Fruit fly (Drosophila melanogaster): ENCODE data around the gene EloA.
A peak's percentile ranks its signal among the peaks of the same experiment; 100 is the strongest.

The EloA gene

dm6 chr3R:23280806-23281257 lies 29.5 kb downstream of the EloA start, which contains the start of the genes orb and Cdc16 (continued):
- peak; percentile 73 for TF ChIP-seq CG8290 (GFP tag; optimal IDR thresholded peaks at IDR 0.05)
- TF ChIP-seq CG8290 (tag; optimal IDR thresholded peaks at IDR 0.05): peak in 1 of 2 experiments; percentile 87
- peak; percentile 86 for TF ChIP-seq CG14667 (GFP tag; IDR thresholded peaks at IDR 0.05)
- peak; percentile 79 for TF ChIP-seq CG3407 (GFP tag; optimal IDR thresholded peaks at IDR 0.05)
- TF ChIP-seq hb (GFP tag; IDR thresholded peaks at IDR 0.05; ENCODE audit: partially characterized antibody): no peak
- peak; percentile 58 for TF ChIP-seq CG9609 (GFP tag; optimal IDR thresholded peaks at IDR 0.05)
- peak; percentile 90 for TF ChIP-seq B-H2 (GFP tag; optimal IDR thresholded peaks at IDR 0.05)
- TF ChIP-seq Dad (GFP tag; optimal IDR thresholded peaks at IDR 0.05): peak; percentile 54
- peak; percentile 21 for TF ChIP-seq BEAF-32 (GFP tag; optimal IDR thresholded peaks at IDR 0.05)
- peak; percentile 94 for TF ChIP-seq Fer1 (GFP tag; optimal IDR thresholded peaks at IDR 0.05)
- peak; percentile 91 for TF ChIP-seq CG14710 (tag; optimal IDR thresholded peaks at IDR 0.05)
- TF ChIP-seq sc (optimal IDR thresholded peaks at IDR 0.05): no peak
- TF ChIP-seq sc (GFP tag; optimal IDR thresholded peaks at IDR 0.05): peak; percentile 67
- TF ChIP-seq ranshi (GFP tag; IDR thresholded peaks at IDR 0.05): peak; percentile 95
- TF ChIP-seq dm (GFP tag; optimal IDR thresholded peaks at IDR 0.05): peak; percentile 24
- peak in 1 of 3 experiments; percentile 82 for TF ChIP-seq lola (GFP tag; optimal IDR thresholded peaks at IDR 0.05)
- peak; percentile 70 for TF ChIP-seq CG17612 (GFP tag; IDR thresholded peaks at IDR 0.05)
- peak; percentile 78 for TF ChIP-seq Mad (GFP tag; optimal IDR thresholded peaks at IDR 0.05)
- TF ChIP-seq chn (GFP tag; optimal IDR thresholded peaks at IDR 0.05): peak; percentile 76
- TF ChIP-seq Hmr (GFP tag; optimal IDR thresholded peaks at IDR 0.05): peak; percentile 92
- peak; percentile 90 for TF ChIP-seq CG3281 (GFP tag; optimal IDR thresholded peaks at IDR 0.05)
- no peak for TF ChIP-seq Tbp (GFP tag; optimal IDR thresholded peaks at IDR 0.05)
- no peak for TF ChIP-seq z (GFP tag; IDR thresholded peaks at IDR 0.05)
- peak; percentile 82 for TF ChIP-seq CG7372 (GFP tag; IDR thresholded peaks at IDR 0.05)
- no peak for TF ChIP-seq tll (GFP tag; optimal IDR thresholded peaks at IDR 0.05)
- peak; percentile 91 for TF ChIP-seq lmd (GFP tag; IDR thresholded peaks at IDR 0.05)
- peak; percentile 64 for TF ChIP-seq croc (GFP tag; conservative IDR thresholded peaks at IDR 0.05)
- TF ChIP-seq YL-1 (GFP tag; optimal IDR thresholded peaks at IDR 0.05): peak; percentile 51
- peak; percentile 67 for TF ChIP-seq sd (tag; optimal IDR thresholded peaks at IDR 0.05)
- TF ChIP-seq CG12744 (GFP tag; optimal IDR thresholded peaks at IDR 0.05): peak; percentile 48
- TF ChIP-seq pita (GFP tag; optimal IDR thresholded peaks at IDR 0.05): no peak
- TF ChIP-seq sob (GFP tag; IDR thresholded peaks at IDR 0.05): peak; percentile 96
- TF ChIP-seq cato (GFP tag; optimal IDR thresholded peaks at IDR 0.05; ENCODE audit: borderline replicate concordance): peak; percentile 77
- peak; percentile 84 for TF ChIP-seq zen (tag; optimal IDR thresholded peaks at IDR 0.05)
- TF ChIP-seq Jarid2 (GFP tag; optimal IDR thresholded peaks at IDR 0.05): peak; percentile 51
- peak; percentile 92 for TF ChIP-seq phol (tag; optimal IDR thresholded peaks at IDR 0.05)
- TF ChIP-seq HLH4C (GFP tag; IDR thresholded peaks at IDR 0.05; ENCODE audit: partially characterized antibody): no peak
- TF ChIP-seq luna (GFP tag; optimal IDR thresholded peaks at IDR 0.05): peak; percentile 12
- no peak for TF ChIP-seq D (optimal IDR thresholded peaks at IDR 0.05)
- TF ChIP-seq D (GFP tag; optimal IDR thresholded peaks at IDR 0.05): peak; percentile 80
- no peak for TF ChIP-seq Hr39 (optimal IDR thresholded peaks at IDR 0.05)
- TF ChIP-seq NC2β (GFP tag; optimal IDR thresholded peaks at IDR 0.05): peak; percentile 59
- TF ChIP-seq CG11085 (GFP tag; IDR thresholded peaks at IDR 0.05): peak; percentile 87
- no peak for TF ChIP-seq jumu (GFP tag; optimal IDR thresholded peaks at IDR 0.05)
- peak; percentile 88 for TF ChIP-seq Fer2 (tag; optimal IDR thresholded peaks at IDR 0.05)
- TF ChIP-seq ato (GFP tag; IDR thresholded peaks at IDR 0.05; ENCODE audit: partially characterized antibody): no peak
- TF ChIP-seq ftz-f1 (GFP tag; optimal IDR thresholded peaks at IDR 0.05): peak; percentile 18
- TF ChIP-seq fu2 (GFP tag; optimal IDR thresholded peaks at IDR 0.05): peak; percentile 52
- peak; percentile 86 for TF ChIP-seq trh (GFP tag; optimal IDR thresholded peaks at IDR 0.05)
- peak; percentile 46 for TF ChIP-seq CG17802 (tag; optimal IDR thresholded peaks at IDR 0.05)
- peak; percentile 58 for TF ChIP-seq pzg (GFP tag; optimal IDR thresholded peaks at IDR 0.05)
- TF ChIP-seq Doc2 (GFP tag; IDR thresholded peaks at IDR 0.05): no peak
